Worm (Caenorhabditis elegans) whole organism, mixed stage, embryonic: ENCODE measurements around the gene rhr-1.

Source experiments
- ceh-39 ChIP-seq: fragments of 150-350 bp; optimal IDR thresholded peaks from 2 replicates; lab custom pipeline; 2014; ENCODE audit warnings: missing biosample characterization, missing genetic modification characterization
- hlh-1 ChIP-seq: fragments of 150-350 bp; optimal IDR thresholded peaks from 2 replicates; lab custom pipeline; 2014; ENCODE audit warnings: missing biosample characterization, missing genetic modification reagents, missing genetic modification characterization
- lin-13 ChIP-seq: fragments of 150-350 bp; optimal IDR thresholded peaks from 2 replicates; lab custom pipeline; 2014; ENCODE audit warnings: missing biosample characterization, missing genetic modification characterization
- lsy-2 ChIP-seq: fragments of 150-350 bp; optimal IDR thresholded peaks from 2 replicates; lab custom pipeline; 2014; ENCODE audit warnings: missing biosample characterization, missing genetic modification characterization
- snpc-4 ChIP-seq: fragments of 150-350 bp; optimal IDR thresholded peaks from 2 replicates; lab custom pipeline; 2014; ENCODE audit warnings: missing biosample characterization, missing genetic modification characterization
- unc-39 ChIP-seq: fragments of 150-350 bp; optimal IDR thresholded peaks from 2 replicates; lab custom pipeline; 2014; ENCODE audit warnings: missing biosample characterization, missing genetic modification characterization
- ztf-11 ChIP-seq: fragments of 150-350 bp; optimal IDR thresholded peaks from 2 replicates; lab custom pipeline; 2014; ENCODE audit warnings: missing biosample characterization, missing genetic modification characterization

- no peak for TF ChIP-seq lsy-2
- TF ChIP-seq hlh-1 (tag; lab: Kevin White, UChicago), result no peak
- no peak for TF ChIP-seq ceh-39 (tag; lab: Kevin White, UChicago)
- no peak for TF ChIP-seq ztf-11 (tag; lab: Kevin White, UChicago)
- no peak for TF ChIP-seq lin-13 (tag; lab: Kevin White, UChicago)
- no peak for TF ChIP-seq unc-39 (tag; lab: Kevin White, UChicago)
- no peak for TF ChIP-seq snpc-4 (tag; lab: Kevin White, UChicago)
Measured at ce11 chrV:5444037-5444436, 16.1 kb downstream of the rhr-1 start.
